Fruit fly (Drosophila melanogaster) whole organism, pupa: ENCODE results near the gene RabGGTa.
A peak's percentile ranks its signal among the peaks of the same experiment; 100 is the strongest.

ENCODE experiments used
- CG32121 ChIP-seq: fragments of 200-800 bp; sonication (Bioruptor generic); IDR thresholded peaks from 2 replicates; pipeline ENCODE4 v1.3.6; 2022; ENCODE audit warnings: missing biosample characterization, missing genetic modification characterization
- CG34367 ChIP-seq: fragments of 200-800 bp; sonication (Bioruptor generic); optimal IDR thresholded peaks from 2 replicates; lab custom pipeline; 2018; ENCODE audit warnings: missing biosample characterization, mild to moderate bottlenecking, missing genetic modification characterization
- CG4496 ChIP-seq: fragments of 200-800 bp; sonication (Bioruptor generic); IDR thresholded peaks from 3 replicates; pipeline ENCODE4 v1.3.6; 2022; ENCODE audit warnings: missing biosample characterization, missing genetic modification characterization
- CG8301 ChIP-seq: fragments of 200-800 bp; sonication (Bioruptor generic); optimal IDR thresholded peaks from 2 replicates; lab custom pipeline; 2018; ENCODE audit warnings: missing biosample characterization, mild to moderate bottlenecking, missing genetic modification characterization
- CG9948 ChIP-seq: fragments of 200-800 bp; sonication (Bioruptor generic); optimal IDR thresholded peaks from 2 replicates; lab custom pipeline; 2018; ENCODE audit warnings: missing biosample characterization, mild to moderate bottlenecking, missing genetic modification characterization, moderate library complexity
- D1 ChIP-seq: fragments of 200-800 bp; sonication (Bioruptor generic); optimal IDR thresholded peaks from 2 replicates; lab custom pipeline; 2018; ENCODE audit warnings: missing biosample characterization, mild to moderate bottlenecking, missing genetic modification characterization, moderate library complexity
- EcR ChIP-seq: fragments of 200-800 bp; sonication (Bioruptor generic); optimal IDR thresholded peaks from 3 replicates; lab custom pipeline; 2019; ENCODE audit warnings: missing biosample characterization, missing genetic modification characterization, mild to moderate bottlenecking, moderate library complexity, missing genetic modification reagents
- Pif1A ChIP-seq: fragments of 200-800 bp; sonication (Bioruptor generic); optimal IDR thresholded peaks from 3 replicates; lab custom pipeline; 2016; ENCODE audit warnings: missing biosample characterization, missing genetic modification characterization
- Snoo ChIP-seq: fragments of 200-800 bp; sonication (Bioruptor generic); optimal IDR thresholded peaks from 3 replicates; lab custom pipeline; 2017; ENCODE audit warnings: missing biosample characterization, mild to moderate bottlenecking, missing genetic modification characterization, inconsistent platforms
- gl ChIP-seq: fragments of 200-800 bp; sonication (Bioruptor generic); optimal IDR thresholded peaks from 2 replicates; lab custom pipeline; 2018; ENCODE audit warnings: missing biosample characterization, mild to moderate bottlenecking, missing genetic modification characterization

dm6 chr3R:5112814-5113486 is 14.9 kb upstream of the RabGGTa start:
- TF ChIP-seq CG8301 (tag; lab: Kevin White, UChicago) (peak; percentile 99), CG4496 (GFP tag; lab: Robert Waterston, UW) (peak; percentile 99), Snoo (tag; lab: Kevin White, UChicago) (peak; percentile 82), Pif1A (GFP tag; lab: Kevin White, UChicago) (peak; percentile 98), CG32121 (GFP tag; lab: Robert Waterston, UW) (peak; percentile 96), D1 (peak; percentile 93), CG34367 (tag; lab: Kevin White, UChicago) (peak; percentile 98), EcR (peak; percentile 37), gl (tag; lab: Kevin White, UChicago) (peak; percentile 96), CG9948 (tag; lab: Kevin White, UChicago) (peak; percentile 99)
